In genomic region chr3R:21591962-21592361, dm6 we compare ENCODE assay signal across 6 fruit fly cellular contexts.
TF ChIP-seq lines count a peak whose summit lies in the region.

No protein-coding gene starts in this region.

- TF ChIP-seq CTCF in whole organism, embryonic (GFP tag; optimal IDR thresholded peaks at IDR 0.05; lab: Kevin White, UChicago): no peak

TF ChIP-seq in Kc167, 6 proteins besides CTCF, POLR2A, EP300 and RAD21:
- TF ChIP-seq insv (optimal IDR thresholded peaks at IDR 0.05; lab: Kevin White, UChicago): no peak
- TF ChIP-seq psq (optimal IDR thresholded peaks at IDR 0.05; lab: Kevin White, UChicago): peak; percentile 56

TF ChIP-seq in whole organism, adult, 20 proteins besides CTCF, POLR2A, EP300 and RAD21:
- TF ChIP-seq cnc (optimal IDR thresholded peaks at IDR 0.05; lab: Kevin White, UChicago) (no peak), cic (GFP tag; optimal IDR thresholded peaks at IDR 0.05; lab: Kevin White, UChicago) (peak; percentile 20), CG7101 (tag; optimal IDR thresholded peaks at IDR 0.05; lab: Kevin White, UChicago) (no peak)

TF ChIP-seq in whole organism, embryonic, 481 proteins besides CTCF, POLR2A, EP300 and RAD21 (continues in another document):
- TF ChIP-seq CG4360 (GFP tag; IDR thresholded peaks at IDR 0.05; lab: Robert Waterston, UW) (0 out of 2 replicates have a peak, but pooled peaks have one; percentile 30), BEAF-32 (GFP tag; optimal IDR thresholded peaks at IDR 0.05; lab: Kevin White, UChicago) (no peak), chinmo (GFP tag; IDR thresholded peaks at IDR 0.05; lab: Robert Waterston, UW; ENCODE audit: partially characterized antibody) (peak; percentile 85; the same call in 2 of the 4 replicates), CG15073 (GFP tag; optimal IDR thresholded peaks at IDR 0.05; lab: Kevin White, UChicago) (no peak), crol (GFP tag; IDR thresholded peaks at IDR 0.05; lab: Robert Waterston, UW) (peak; percentile 44; the same call in 1 of the 2 replicates), CG3407 (GFP tag; optimal IDR thresholded peaks at IDR 0.05; lab: Kevin White, UChicago) (peak; percentile 8), gt (GFP tag; IDR thresholded peaks at IDR 0.05; lab: Robert Waterston, UW) (no peak), hth (optimal IDR thresholded peaks at IDR 0.05; lab: Kevin White, UChicago) (no peak), sug (tag; optimal IDR thresholded peaks at IDR 0.05; lab: Kevin White, UChicago) (peak; percentile 7), CG18599 (GFP tag; optimal IDR thresholded peaks at IDR 0.05; lab: Kevin White, UChicago) (no peak), abd-A (tag; optimal IDR thresholded peaks at IDR 0.05; lab: Kevin White, UChicago) (peak; percentile 88), CG5245 (GFP tag; optimal IDR thresholded peaks at IDR 0.05; lab: Kevin White, UChicago) (no peak), wdn (GFP tag; IDR thresholded peaks at IDR 0.05; lab: Robert Waterston, UW) (no peak), CG12769 (tag; optimal IDR thresholded peaks at IDR 0.05; lab: Kevin White, UChicago) (peak; percentile 41), CG8924 (tag; optimal IDR thresholded peaks at IDR 0.05; lab: Kevin White, UChicago) (peak; percentile 0), Adf1 (GFP tag; IDR thresholded peaks at IDR 0.05; lab: Robert Waterston, UW) (peak; percentile 31; the same call in 1 of the 2 replicates), Meics (GFP tag; optimal IDR thresholded peaks at IDR 0.05; lab: Kevin White, UChicago) (no peak), B-H2 (GFP tag; optimal IDR thresholded peaks at IDR 0.05; lab: Kevin White, UChicago) (peak; percentile 27), CG6813 (GFP tag; optimal IDR thresholded peaks at IDR 0.05; lab: Kevin White, UChicago) (peak; percentile 15), Oaz (GFP tag; IDR thresholded peaks at IDR 0.05; lab: Robert Waterston, UW) (no peak), Fer1 (GFP tag; optimal IDR thresholded peaks at IDR 0.05; lab: Kevin White, UChicago) (peak; percentile 13)

TF ChIP-seq in whole organism, prepupa, 60 proteins besides CTCF, POLR2A, EP300 and RAD21 (continues in another document):
- peak; percentile 39 for TF ChIP-seq Ets96B (tag; optimal IDR thresholded peaks at IDR 0.05; lab: Kevin White, UChicago)
- no peak for TF ChIP-seq Hr38 (GFP tag; optimal IDR thresholded peaks at IDR 0.05; lab: Kevin White, UChicago)
- TF ChIP-seq CG4318 (GFP tag; optimal IDR thresholded peaks at IDR 0.05; lab: Kevin White, UChicago): no peak
- TF ChIP-seq CG6808 (GFP tag; optimal IDR thresholded peaks at IDR 0.05; lab: Kevin White, UChicago): peak; percentile 58
- peak; percentile 29; the same call in 1 of the 3 replicates for TF ChIP-seq CG8119 (GFP tag; IDR thresholded peaks at IDR 0.05; lab: Robert Waterston, UW)
- TF ChIP-seq acj6 (GFP tag; optimal IDR thresholded peaks at IDR 0.05; lab: Kevin White, UChicago): no peak
- TF ChIP-seq fkh (GFP tag; optimal IDR thresholded peaks at IDR 0.05; lab: Kevin White, UChicago): peak; percentile 44
- no peak for TF ChIP-seq Smox (GFP tag; optimal IDR thresholded peaks at IDR 0.05; lab: Kevin White, UChicago)
- TF ChIP-seq CG11294 (GFP tag; IDR thresholded peaks at IDR 0.05; lab: Robert Waterston, UW): peak; percentile 5; the same call in 1 of the 2 replicates
- peak; percentile 39; the same call in 1 of the 3 replicates for TF ChIP-seq eg (GFP tag; IDR thresholded peaks at IDR 0.05; lab: Robert Waterston, UW)
- no peak for TF ChIP-seq Sox14 (GFP tag; optimal IDR thresholded peaks at IDR 0.05; lab: Kevin White, UChicago)
- TF ChIP-seq CG9139 (GFP tag; optimal IDR thresholded peaks at IDR 0.05; lab: Kevin White, UChicago): peak; percentile 44
- TF ChIP-seq dsx (GFP tag; optimal IDR thresholded peaks at IDR 0.05; lab: Kevin White, UChicago; ENCODE audit: poor library complexity, severe bottlenecking): peak; percentile 82
- peak; percentile 28 for TF ChIP-seq CG16779 (tag; optimal IDR thresholded peaks at IDR 0.05; lab: Kevin White, UChicago)
- TF ChIP-seq fd59A (GFP tag; optimal IDR thresholded peaks at IDR 0.05; lab: Kevin White, UChicago): no peak
- peak; percentile 18 for TF ChIP-seq CG6276 (GFP tag; optimal IDR thresholded peaks at IDR 0.05; lab: Kevin White, UChicago)
- peak; percentile 27 for TF ChIP-seq CG10669 (GFP tag; optimal IDR thresholded peaks at IDR 0.05; lab: Kevin White, UChicago)
- peak; percentile 5 for TF ChIP-seq Lpt (GFP tag; optimal IDR thresholded peaks at IDR 0.05; lab: Kevin White, UChicago)
- TF ChIP-seq CG1621 (tag; optimal IDR thresholded peaks at IDR 0.05; lab: Kevin White, UChicago): peak; percentile 62
- TF ChIP-seq CG15336 (GFP tag; IDR thresholded peaks at IDR 0.05; lab: Robert Waterston, UW): peak; percentile 28; the same call in 1 of the 2 replicates
- TF ChIP-seq ss (GFP tag; optimal IDR thresholded peaks at IDR 0.05; lab: Kevin White, UChicago): peak; percentile 67 to 75

TF ChIP-seq in whole organism, pupa, 21 proteins besides CTCF, POLR2A, EP300 and RAD21:
- no peak for TF ChIP-seq Pif1B (GFP tag; optimal IDR thresholded peaks at IDR 0.05; lab: Kevin White, UChicago)
- TF ChIP-seq EcR (GFP tag; optimal IDR thresholded peaks at IDR 0.05; lab: Kevin White, UChicago): peak; percentile 60
- TF ChIP-seq CG8301 (tag; optimal IDR thresholded peaks at IDR 0.05; lab: Kevin White, UChicago): no peak
- TF ChIP-seq CG14655 (GFP tag; optimal IDR thresholded peaks at IDR 0.05; lab: Kevin White, UChicago): no peak
- TF ChIP-seq CG12605 (GFP tag; IDR thresholded peaks at IDR 0.05; lab: Robert Waterston, UW): peak; percentile 60
- TF ChIP-seq Pif1A (GFP tag; optimal IDR thresholded peaks at IDR 0.05; lab: Kevin White, UChicago): peak; percentile 15
- peak; percentile 17 for TF ChIP-seq CG8159 (tag; optimal IDR thresholded peaks at IDR 0.05; lab: Kevin White, UChicago)
- TF ChIP-seq Snoo (tag; optimal IDR thresholded peaks at IDR 0.05; lab: Kevin White, UChicago): no peak
- no peak for TF ChIP-seq CG17806 (tag; optimal IDR thresholded peaks at IDR 0.05; lab: Kevin White, UChicago)
- no peak for TF ChIP-seq rn (GFP tag; IDR thresholded peaks at IDR 0.05; lab: Robert Waterston, UW)
- TF ChIP-seq fd96Ca (GFP tag; IDR thresholded peaks at IDR 0.05; lab: Robert Waterston, UW): 0 out of 3 replicates have a peak, but pooled peaks have one; percentile 35
- TF ChIP-seq CG4496 (GFP tag; IDR thresholded peaks at IDR 0.05; lab: Robert Waterston, UW): no peak
- TF ChIP-seq CG9948 (tag; optimal IDR thresholded peaks at IDR 0.05; lab: Kevin White, UChicago): no peak
- TF ChIP-seq Ets98B (GFP tag; IDR thresholded peaks at IDR 0.05; lab: Robert Waterston, UW): no peak
- no peak for TF ChIP-seq CG32121 (GFP tag; IDR thresholded peaks at IDR 0.05; lab: Robert Waterston, UW)
- no peak for TF ChIP-seq CG10348 (GFP tag; IDR thresholded peaks at IDR 0.05; lab: Robert Waterston, UW)
- peak; percentile 70 for TF ChIP-seq gl (tag; optimal IDR thresholded peaks at IDR 0.05; lab: Kevin White, UChicago)
- TF ChIP-seq CG15710 (tag; optimal IDR thresholded peaks at IDR 0.05; lab: Kevin White, UChicago): peak; percentile 1
- no peak for TF ChIP-seq D1 (tag; optimal IDR thresholded peaks at IDR 0.05; lab: Kevin White, UChicago)
- TF ChIP-seq CG13204 (GFP tag; optimal IDR thresholded peaks at IDR 0.05; lab: Kevin White, UChicago): peak; percentile 76
- peak; percentile 30 for TF ChIP-seq CG34367 (tag; optimal IDR thresholded peaks at IDR 0.05; lab: Kevin White, UChicago)

TF ChIP-seq in whole organism, wandering third instar larva, 38 proteins besides CTCF, POLR2A, EP300 and RAD21:
- TF ChIP-seq psq (GFP tag; optimal IDR thresholded peaks at IDR 0.05; lab: Kevin White, UChicago): peak; percentile 34
- no peak for TF ChIP-seq br (GFP tag; optimal IDR thresholded peaks at IDR 0.05; lab: Kevin White, UChicago)
TF ChIP-seq in whole organism, wandering third instar larva: peak in this region for 1.
